Worm (Caenorhabditis elegans): ENCODE measurements around the gene gst-34.
"Not testable (repeated sequence)": the region's sequence is repeated elsewhere in the genome, so short reads cannot be mapped to it uniquely, and the experiment has no call there.

gst-34 gene

ce11 chrII:15173174-15173573 lies 9.9 kb downstream of the gst-34 start:
- TF ChIP-seq ztf-23 (GFP tag; IDR thresholded peaks at IDR 0.05) (no peak), ztf-29 (GFP tag; IDR thresholded peaks at IDR 0.05) (no peak), klf-2 (GFP tag; conservative IDR thresholded peaks at IDR 0.05) (no peak), tab-1 (GFP tag; IDR thresholded peaks at IDR 0.05) (no peak), ref-1 (GFP tag; conservative IDR thresholded peaks at IDR 0.05) (no peak), flt-1 (GFP tag; IDR thresholded peaks at IDR 0.05) (no peak), med-1 (GFP tag; optimal IDR thresholded peaks at IDR 0.05; ENCODE audit: insufficient read depth) (no peak), T22C8.4 (GFP tag; IDR thresholded peaks at IDR 0.05) (no peak), cog-1 (tag; optimal IDR thresholded peaks at IDR 0.05) (no peak)

DNA sequence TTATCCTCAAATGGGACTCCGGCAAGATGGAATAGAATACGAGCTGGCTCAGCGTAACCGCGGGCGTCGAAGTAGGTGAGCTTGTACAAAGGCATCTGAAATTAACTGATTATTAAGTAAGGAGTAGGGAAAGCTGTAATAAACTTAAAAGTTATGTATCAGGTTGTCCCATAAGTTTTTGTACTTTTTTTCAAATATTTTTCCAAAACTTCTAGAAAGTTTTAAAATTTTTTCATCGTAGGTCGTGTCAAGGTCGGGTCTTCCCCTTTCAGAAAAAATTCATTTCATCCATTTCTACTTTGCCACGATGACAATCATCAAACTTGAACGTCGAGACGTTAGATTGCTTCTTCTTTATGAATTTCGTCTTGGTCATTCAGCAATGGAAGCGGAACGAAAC lies 11.2 kb downstream of the gst-34 start, which contains the start of gene gst-39:
Gene gst-39 (minus strand): TSS at position 101 of the 400 bp plus-strand sequence.
- TF ChIP-seq ztf-29 (GFP tag; IDR thresholded peaks at IDR 0.05); cog-1 (tag; optimal IDR thresholded peaks at IDR 0.05); T22C8.4 (GFP tag; IDR thresholded peaks at IDR 0.05): not testable (repeated sequence)

- TF ChIP-seq ref-1 (GFP tag; conservative IDR thresholded peaks at IDR 0.05) (no peak), tab-1 (GFP tag; IDR thresholded peaks at IDR 0.05) (no peak), cog-1 (tag; optimal IDR thresholded peaks at IDR 0.05) (no peak), ztf-23 (GFP tag; IDR thresholded peaks at IDR 0.05) (no peak), ztf-29 (GFP tag; IDR thresholded peaks at IDR 0.05) (no peak), med-1 (GFP tag; optimal IDR thresholded peaks at IDR 0.05; ENCODE audit: insufficient read depth) (no peak), T22C8.4 (GFP tag; IDR thresholded peaks at IDR 0.05) (no peak), klf-2 (GFP tag; conservative IDR thresholded peaks at IDR 0.05) (no peak), flt-1 (GFP tag; IDR thresholded peaks at IDR 0.05) (no peak)
Measured at ce11 chrII:15169811-15170282, 13.2 kb downstream of the gst-34 start, which contains the start of gene gst-29. Gene gst-29 (minus strand): TSS chrII:15169861.

ce11 chrII:15167340-15167739 lies 15.7 kb downstream of the gst-34 start, which contains the start of gene gst-28:
Gene gst-28 (minus strand): TSS chrII:15167577.
- no peak for TF ChIP-seq flt-1 (GFP tag; IDR thresholded peaks at IDR 0.05)
- TF ChIP-seq ref-1 (GFP tag; conservative IDR thresholded peaks at IDR 0.05), result no peak
- TF ChIP-seq ztf-29 (GFP tag; IDR thresholded peaks at IDR 0.05), result no peak
- no peak for TF ChIP-seq klf-2 (GFP tag; conservative IDR thresholded peaks at IDR 0.05)
- TF ChIP-seq med-1 (GFP tag; optimal IDR thresholded peaks at IDR 0.05; ENCODE audit: insufficient read depth), result no peak
- TF ChIP-seq cog-1 (tag; optimal IDR thresholded peaks at IDR 0.05), result no peak
- TF ChIP-seq tab-1 (GFP tag; IDR thresholded peaks at IDR 0.05), result no peak
- no peak for TF ChIP-seq T22C8.4 (GFP tag; IDR thresholded peaks at IDR 0.05)
- TF ChIP-seq ztf-23 (GFP tag; IDR thresholded peaks at IDR 0.05), result no peak

- peak; percentile 76 for TF ChIP-seq ref-1 (GFP tag; conservative IDR thresholded peaks at IDR 0.05)
- peak; percentile 79 for TF ChIP-seq klf-2 (GFP tag; conservative IDR thresholded peaks at IDR 0.05)
- TF ChIP-seq ztf-29 (GFP tag; IDR thresholded peaks at IDR 0.05), result peak; percentile 88
- TF ChIP-seq cog-1 (tag; optimal IDR thresholded peaks at IDR 0.05), result peak; percentile 76
- TF ChIP-seq med-1 (GFP tag; optimal IDR thresholded peaks at IDR 0.05; ENCODE audit: insufficient read depth), result peak; percentile 41
- TF ChIP-seq T22C8.4 (GFP tag; IDR thresholded peaks at IDR 0.05), result peak; percentile 57
- TF ChIP-seq tab-1 (GFP tag; IDR thresholded peaks at IDR 0.05), result peak; percentile 93
- TF ChIP-seq ztf-23 (GFP tag; IDR thresholded peaks at IDR 0.05), result peak; percentile 89
- TF ChIP-seq flt-1 (GFP tag; IDR thresholded peaks at IDR 0.05), result peak; percentile 94
Measured at ce11 chrII:15165681-15166235, 17.3 kb downstream of the gst-34 start, which contains the start of gene gst-27. Gene gst-27 (minus strand): TSS chrII:15165731.

- TF ChIP-seq ztf-29 (GFP tag; IDR thresholded peaks at IDR 0.05) (no peak), klf-2 (GFP tag; conservative IDR thresholded peaks at IDR 0.05) (no peak), tab-1 (GFP tag; IDR thresholded peaks at IDR 0.05) (no peak), ref-1 (GFP tag; conservative IDR thresholded peaks at IDR 0.05) (no peak), ztf-23 (GFP tag; IDR thresholded peaks at IDR 0.05) (no peak), cog-1 (tag; optimal IDR thresholded peaks at IDR 0.05) (no peak), flt-1 (GFP tag; IDR thresholded peaks at IDR 0.05) (no peak), med-1 (GFP tag; optimal IDR thresholded peaks at IDR 0.05; ENCODE audit: insufficient read depth) (no peak), T22C8.4 (GFP tag; IDR thresholded peaks at IDR 0.05) (no peak)
Measured at ce11 chrII:15164453-15164852, 18.6 kb downstream of the gst-34 start, which contains the start of gene gst-26. Gene gst-26 (minus strand): TSS chrII:15164553.

- TF ChIP-seq ztf-23 (GFP tag; IDR thresholded peaks at IDR 0.05), result no peak
- TF ChIP-seq flt-1 (GFP tag; IDR thresholded peaks at IDR 0.05), result no peak
- TF ChIP-seq ref-1 (GFP tag; conservative IDR thresholded peaks at IDR 0.05), result no peak
- TF ChIP-seq T22C8.4 (GFP tag; IDR thresholded peaks at IDR 0.05), result no peak
- TF ChIP-seq med-1 (GFP tag; optimal IDR thresholded peaks at IDR 0.05; ENCODE audit: insufficient read depth), result no peak
- no peak for TF ChIP-seq tab-1 (GFP tag; IDR thresholded peaks at IDR 0.05)
- TF ChIP-seq ztf-29 (GFP tag; IDR thresholded peaks at IDR 0.05), result no peak
- TF ChIP-seq cog-1 (tag; optimal IDR thresholded peaks at IDR 0.05), result no peak
- no peak for TF ChIP-seq klf-2 (GFP tag; conservative IDR thresholded peaks at IDR 0.05)
Measured at ce11 chrII:15158364-15158763, 24.7 kb downstream of the gst-34 start.

ce11 chrII:15157880-15158279 lies 25.2 kb downstream of the gst-34 start, which contains the start of gene ptr-20:
Gene ptr-20 (plus strand): TSS chrII:15158180.
- TF ChIP-seq ztf-29 (GFP tag; IDR thresholded peaks at IDR 0.05), result no peak
- TF ChIP-seq ref-1 (GFP tag; conservative IDR thresholded peaks at IDR 0.05), result no peak
- no peak for TF ChIP-seq ztf-23 (GFP tag; IDR thresholded peaks at IDR 0.05)
- TF ChIP-seq cog-1 (tag; optimal IDR thresholded peaks at IDR 0.05), result no peak
- TF ChIP-seq flt-1 (GFP tag; IDR thresholded peaks at IDR 0.05), result no peak
- no peak for TF ChIP-seq med-1 (GFP tag; optimal IDR thresholded peaks at IDR 0.05; ENCODE audit: insufficient read depth)
- no peak for TF ChIP-seq T22C8.4 (GFP tag; IDR thresholded peaks at IDR 0.05)
- TF ChIP-seq klf-2 (GFP tag; conservative IDR thresholded peaks at IDR 0.05), result no peak
- no peak for TF ChIP-seq tab-1 (GFP tag; IDR thresholded peaks at IDR 0.05)

DNA sequence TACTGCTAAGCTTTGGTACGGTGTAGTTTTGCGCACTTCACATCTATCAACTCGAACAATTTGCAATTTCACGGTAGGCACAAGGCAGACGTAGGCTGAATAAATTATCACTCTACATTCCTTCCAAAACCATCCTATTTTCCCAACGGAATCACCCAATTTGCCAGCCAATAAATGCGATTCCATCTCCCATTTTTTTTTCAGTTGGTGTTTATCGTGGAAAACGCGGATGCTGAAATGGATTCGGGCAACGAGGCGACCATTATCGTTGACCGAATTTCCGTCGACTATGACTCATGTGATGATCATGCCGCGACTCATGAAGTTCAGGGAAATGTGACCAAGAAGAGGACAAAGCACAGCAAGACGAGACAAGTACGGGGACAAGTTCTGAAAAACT lies 34.6 kb downstream of the gst-34 start:
- TF ChIP-seq klf-2 (GFP tag; conservative IDR thresholded peaks at IDR 0.05) (no peak), T22C8.4 (GFP tag; IDR thresholded peaks at IDR 0.05) (no peak), cog-1 (tag; optimal IDR thresholded peaks at IDR 0.05) (no peak), tab-1 (GFP tag; IDR thresholded peaks at IDR 0.05) (no peak), ref-1 (GFP tag; conservative IDR thresholded peaks at IDR 0.05) (no peak), ztf-29 (GFP tag; IDR thresholded peaks at IDR 0.05) (no peak), flt-1 (GFP tag; IDR thresholded peaks at IDR 0.05) (no peak)
